Worm (Caenorhabditis elegans): ENCODE data around the gene Y7A5A.3.

- TF ChIP-seq elt-3 (tag; optimal IDR thresholded peaks at IDR 0.05) (no peak), blmp-1 (tag; optimal IDR thresholded peaks at IDR 0.05) (no peak), nhr-77 (tag; optimal IDR thresholded peaks at IDR 0.05) (no peak), pqm-1 (tag; optimal IDR thresholded peaks at IDR 0.05) (no peak), nhr-71 (tag; optimal IDR thresholded peaks at IDR 0.05) (no peak), lin-13 (GFP tag; optimal IDR thresholded peaks at IDR 0.05) (no peak), lin-15B (tag; optimal IDR thresholded peaks at IDR 0.05) (no peak), nhr-237 (tag; optimal IDR thresholded peaks at IDR 0.05) (no peak), ztf-4 (tag; optimal IDR thresholded peaks at IDR 0.05) (no peak), fkh-10 (GFP tag; optimal IDR thresholded peaks at IDR 0.05) (no peak), aly-2 (tag; optimal IDR thresholded peaks at IDR 0.05) (no peak), unc-86 (tag; optimal IDR thresholded peaks at IDR 0.05) (no peak), egl-27 (tag; optimal IDR thresholded peaks at IDR 0.05) (no peak)
Measured at ce11 chrX:15751245-15751644, 33.2 kb downstream of the Y7A5A.3 start.

Measured in whole organism, L1 larva.